Worm (Caenorhabditis elegans) whole organism, L4 larva: ENCODE data around the gene cutl-2.
A peak's percentile ranks its signal among the peaks of the same experiment; 100 is the strongest.

Source experiments
- lin-13 ChIP-seq: fragments of 150-350 bp; optimal IDR thresholded peaks from 2 replicates; lab custom pipeline; 2014; ENCODE audit warnings: missing biosample characterization, missing genetic modification reagents, missing genetic modification characterization
- lir-3 ChIP-seq: sonication (generic microtip); optimal IDR thresholded peaks from 2 replicates; lab custom pipeline; 2016; ENCODE audit warnings: mild to moderate bottlenecking, missing genetic modification characterization, missing compliant biosample characterization
- nhr-11 ChIP-seq: fragments of 150-350 bp; optimal IDR thresholded peaks from 2 replicates; lab custom pipeline; 2014; ENCODE audit warnings: missing biosample characterization, missing genetic modification characterization
- nhr-237 ChIP-seq: sonication (generic microtip); optimal IDR thresholded peaks from 2 replicates; lab custom pipeline; 2017; ENCODE audit warnings: missing biosample characterization, missing genetic modification characterization
- unc-130 ChIP-seq: sonication (generic microtip); optimal IDR thresholded peaks from 2 replicates; lab custom pipeline; 2016; ENCODE audit warnings: missing genetic modification reagents, missing genetic modification characterization, missing compliant biosample characterization
- unc-62 ChIP-seq, 3 experiments: fragments of 150-350 bp in 1 of 3; sonication (generic microtip); optimal IDR thresholded peaks in 2 of 3; peaks in 1 of 3; 1 replicate in 1 of 3; 2 replicates in 2 of 3; lab custom pipeline; 2014 to 2017; ENCODE audit warnings: missing biosample characterization in 3 of 3, missing genetic modification characterization in 3 of 3, missing genetic modification reagents in 3 of 3, missing genotype in 1 of 3
- vab-7 ChIP-seq: fragments of 200-800 bp; sonication (Bioruptor generic); IDR thresholded peaks from 2 replicates; pipeline ENCODE4 v1.3.6; 2022; ENCODE audit warnings: missing genetic modification reagents, missing genetic modification characterization, missing compliant biosample characterization

ce11 chrII:9724464-9724863 lies at the start of gene cutl-2:
- TF ChIP-seq nhr-11 (tag; lab: Kevin White, UChicago) (no peak), vab-7 (GFP tag; lab: Robert Waterston, UW) (no peak), lin-13 (no peak), nhr-237 (tag; lab: Kevin White, UChicago) (no peak), unc-62 (GFP tag; optimal IDR thresholded peaks at IDR 0.05 in 1 of 2; lab: Kevin White, UChicago) (peak in 1 of 2 experiments; percentile 36), unc-62 (tag; optimal IDR thresholded peaks at IDR 0.05; lab: Kevin White, UChicago) (no peak), lir-3 (tag; lab: Kevin White, UChicago) (no peak), unc-130 (GFP tag; lab: Kevin White, UChicago) (no peak)
